Fruit fly (Drosophila melanogaster): ENCODE data around the gene CG31609.

DNA sequence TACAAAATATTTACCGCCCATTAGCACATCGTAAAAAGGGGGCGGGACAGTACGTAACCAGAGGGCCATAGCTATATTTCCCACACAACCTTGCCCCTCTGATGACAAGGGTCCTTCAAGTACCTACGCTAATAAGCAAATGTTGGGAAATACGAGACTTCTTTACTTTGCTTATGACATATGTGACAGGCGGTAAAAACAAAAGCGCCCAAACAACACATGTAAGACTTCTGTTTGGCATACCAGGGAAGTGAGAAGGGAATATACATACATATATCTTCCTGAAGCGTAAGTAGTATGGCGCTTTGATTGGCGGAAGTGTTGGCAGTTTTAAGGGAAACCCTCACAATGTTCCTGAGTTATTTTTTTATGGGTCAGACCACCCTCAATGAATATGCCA, 48.4 kb downstream of the CG31609 start:
- TF ChIP-seq Hr4 (GFP tag; optimal IDR thresholded peaks at IDR 0.05) (no peak), CG11902 (GFP tag; optimal IDR thresholded peaks at IDR 0.05) (no peak), CG10631 (GFP tag; optimal IDR thresholded peaks at IDR 0.05) (no peak), CG8632 (GFP tag; optimal IDR thresholded peaks at IDR 0.05) (no peak), CG6163 (GFP tag; IDR thresholded peaks at IDR 0.05) (no peak)
